Worm (Caenorhabditis elegans) whole organism, early embryonic: ENCODE measurements around the gene emb-9.

Experiments used
- F13C5.2 ChIP-seq: sonication (generic microtip); optimal IDR thresholded peaks from 2 replicates; lab custom pipeline; 2017; ENCODE audit warnings: mild to moderate bottlenecking, missing genetic modification characterization, inconsistent platforms, missing compliant biosample characterization
- ama-1 ChIP-seq: fragments of 150-350 bp; optimal IDR thresholded peaks from 2 replicates; lab custom pipeline; 2014
- ceh-13 ChIP-seq: fragments of 200-800 bp; sonication (Bioruptor generic); optimal IDR thresholded peaks from 2 replicates; lab custom pipeline; 2018; ENCODE audit warnings: mild to moderate bottlenecking, missing genetic modification characterization, missing compliant biosample characterization
- ceh-36 ChIP-seq: sonication (generic microtip); optimal IDR thresholded peaks from 2 replicates; lab custom pipeline; 2016; ENCODE audit warnings: missing genetic modification characterization, inconsistent platforms, missing compliant biosample characterization
- flt-1 ChIP-seq: fragments of 200-800 bp; sonication (Bioruptor generic); IDR thresholded peaks from 2 replicates; pipeline ENCODE4 v1.3.6; 2022; ENCODE audit warnings: missing genetic modification characterization, missing compliant biosample characterization
- hmbx-1 ChIP-seq: sonication (generic microtip); optimal IDR thresholded peaks from 2 replicates; lab custom pipeline; 2016; ENCODE audit warnings: mild to moderate bottlenecking, missing genetic modification characterization, missing compliant biosample characterization
- hmg-4 ChIP-seq: fragments of 200-800 bp; sonication (Bioruptor generic); optimal IDR thresholded peaks from 2 replicates; lab custom pipeline; 2018; ENCODE audit warnings: mild to moderate bottlenecking, missing genetic modification characterization, missing compliant biosample characterization
- pes-1 ChIP-seq: fragments of 200-800 bp; sonication (Bioruptor generic); IDR thresholded peaks from 2 replicates; pipeline ENCODE4 v1.3.6; 2022; ENCODE audit warnings: missing genetic modification reagents, missing genetic modification characterization, missing compliant biosample characterization
- scrt-1 ChIP-seq: fragments of 200-800 bp; sonication (Bioruptor generic); IDR thresholded peaks from 2 replicates; pipeline ENCODE4 v1.3.6; 2022; ENCODE audit warnings: missing genetic modification characterization, missing compliant biosample characterization
- sea-1 ChIP-seq: fragments of 200-800 bp; sonication (Bioruptor generic); conservative IDR thresholded peaks from 2 replicates; pipeline ENCODE4 v1.3.6; 2022; ENCODE audit warnings: missing genetic modification characterization, missing compliant biosample characterization
- tbx-11 ChIP-seq: fragments of 200-800 bp; sonication (Bioruptor generic); IDR thresholded peaks from 2 replicates; pipeline ENCODE4 v1.3.6; 2022; ENCODE audit warnings: missing genetic modification characterization, missing compliant biosample characterization
- tbx-37 ChIP-seq: fragments of 200-800 bp; sonication (Bioruptor generic); conservative IDR thresholded peaks from 2 replicates; pipeline ENCODE4 v1.3.6; 2022; ENCODE audit warnings: missing genetic modification reagents, missing genetic modification characterization, missing compliant biosample characterization
- tra-4 ChIP-seq: sonication (generic microtip); optimal IDR thresholded peaks from 2 replicates; lab custom pipeline; 2017; ENCODE audit warnings: missing genetic modification characterization, missing compliant biosample characterization

- no peak for TF ChIP-seq pes-1
- no peak for TF ChIP-seq tbx-11
- no peak for TF ChIP-seq ama-1 (lab: Kevin White, UChicago)
- no peak for TF ChIP-seq sea-1 (GFP tag; lab: Robert Waterston, UW)
- no peak for TF ChIP-seq hmbx-1
- no peak for TF ChIP-seq ceh-13 (GFP tag; lab: Kevin White, UChicago)
- TF ChIP-seq tbx-37 = no peak
- TF ChIP-seq ceh-36 = no peak
- TF ChIP-seq scrt-1 = no peak
- TF ChIP-seq flt-1 (GFP tag; lab: Robert Waterston, UW) = no peak
- TF ChIP-seq F13C5.2 (tag; lab: Kevin White, UChicago) = no peak
- TF ChIP-seq tra-4 = no peak
- no peak for TF ChIP-seq hmg-4 (GFP tag; lab: Kevin White, UChicago)
Observed at ce11 chrIII:9288540-9288939, 55.7 kb downstream of the emb-9 start.
